Worm (Caenorhabditis elegans) whole organism, young adult: ENCODE measurements around the gene pan-1.
A peak's percentile ranks its signal among the peaks of the same experiment; 100 is the strongest.

Source experiments
- B0035.1 ChIP-seq: sonication (generic microtip); optimal IDR thresholded peaks from 2 replicates; lab custom pipeline; 2016; ENCODE audit warnings: missing genetic modification characterization, mild to moderate bottlenecking, missing compliant biosample characterization, missing genotype, missing genetic modification reagents
- B0336.3 ChIP-seq: fragments of 200-800 bp; sonication (Bioruptor generic); IDR thresholded peaks from 2 replicates; pipeline ENCODE4 v1.3.6; 2022; ENCODE audit warnings: missing genetic modification characterization, missing compliant biosample characterization
- D2030.7 ChIP-seq: fragments of 200-800 bp; sonication (Bioruptor generic); IDR thresholded peaks from 2 replicates; pipeline ENCODE4 v1.3.6; 2022; ENCODE audit warnings: missing genetic modification reagents, missing genetic modification characterization, missing compliant biosample characterization
- F57A8.1 ChIP-seq: fragments of 200-800 bp; sonication (Bioruptor generic); optimal IDR thresholded peaks from 2 replicates; lab custom pipeline; 2018; ENCODE audit warnings: mild to moderate bottlenecking, missing genetic modification characterization, moderate library complexity, missing compliant biosample characterization
- K11D2.4 ChIP-seq: fragments of 200-800 bp; sonication (Bioruptor generic); IDR thresholded peaks from 2 replicates; pipeline ENCODE4 v1.3.6; 2022; ENCODE audit warnings: missing genetic modification reagents, missing genetic modification characterization, missing compliant biosample characterization
- T26A5.8 ChIP-seq: sonication (generic microtip); optimal IDR thresholded peaks from 2 replicates; lab custom pipeline; 2016; ENCODE audit warnings: missing genetic modification characterization, missing compliant biosample characterization
- Y67H2A.10 ChIP-seq: fragments of 200-800 bp; sonication (Bioruptor generic); conservative IDR thresholded peaks from 2 replicates; pipeline ENCODE4 v1.3.6; 2022; ENCODE audit warnings: missing genetic modification reagents, missing genetic modification characterization, missing compliant biosample characterization
- Y79H2A.3 ChIP-seq: fragments of 200-800 bp; sonication (Bioruptor generic); conservative IDR thresholded peaks from 2 replicates; pipeline ENCODE4 v1.3.6; 2022; ENCODE audit warnings: missing genetic modification reagents, missing genetic modification characterization, missing compliant biosample characterization
- Y95B8A.8 ChIP-seq: fragments of 200-800 bp; sonication (Bioruptor generic); IDR thresholded peaks from 2 replicates; pipeline ENCODE4 v1.3.6; 2022; ENCODE audit warnings: missing genetic modification reagents, missing genetic modification characterization, missing compliant biosample characterization
- ZK185.1 ChIP-seq: sonication (generic microtip); optimal IDR thresholded peaks from 2 replicates; lab custom pipeline; 2016; ENCODE audit warnings: mild to moderate bottlenecking, missing genetic modification characterization, missing compliant biosample characterization; ENCODE audit not compliant: poor library complexity, severe bottlenecking
- ama-1 ChIP-seq, 3 experiments: fragments of 150-350 bp in 1 of 3; sonication (generic microtip) in 2 of 3; optimal IDR thresholded peaks; 2 replicates each; lab custom pipeline; 2014 to 2018; ENCODE audit warnings: missing biosample characterization in 2 of 3, missing genetic modification characterization in 2 of 3, missing genetic modification reagents in 2 of 3
- ccch-3 ChIP-seq: fragments of 200-800 bp; sonication (Bioruptor generic); optimal IDR thresholded peaks from 2 replicates; lab custom pipeline; 2018; ENCODE audit warnings: mild to moderate bottlenecking, missing genetic modification characterization, missing compliant biosample characterization
- ceh-79 ChIP-seq: sonication (generic microtip); optimal IDR thresholded peaks from 2 replicates; lab custom pipeline; 2017; ENCODE audit warnings: mild to moderate bottlenecking, missing genetic modification characterization, missing compliant biosample characterization
- die-1 ChIP-seq: sonication (generic microtip); optimal IDR thresholded peaks from 2 replicates; lab custom pipeline; 2016; ENCODE audit warnings: missing genotype, mild to moderate bottlenecking, missing genetic modification characterization, missing compliant biosample characterization
- dpl-1 ChIP-seq: fragments of 150-350 bp; optimal IDR thresholded peaks from 2 replicates; lab custom pipeline; 2014; ENCODE audit warnings: missing biosample characterization, missing genetic modification reagents, missing genetic modification characterization
- fkh-3 ChIP-seq: sonication (generic microtip); optimal IDR thresholded peaks from 2 replicates; lab custom pipeline; 2016; ENCODE audit warnings: mild to moderate bottlenecking, missing genetic modification characterization, missing compliant biosample characterization
- hmg-1.2 ChIP-seq: fragments of 200-800 bp; sonication (Bioruptor generic); IDR thresholded peaks from 2 replicates; pipeline ENCODE4 v1.3.6; 2022; ENCODE audit warnings: missing genetic modification reagents, missing genetic modification characterization, missing compliant biosample characterization
- let-526 ChIP-seq: fragments of 200-800 bp; sonication (Bioruptor generic); IDR thresholded peaks from 2 replicates; pipeline ENCODE4 v1.3.6; 2022; ENCODE audit warnings: missing genetic modification reagents, missing genetic modification characterization, missing compliant biosample characterization
- let-607 ChIP-seq, 2 experiments: fragments of 200-800 bp in 1 of 2; sonication (Bioruptor generic) in 1 of 2; sonication (generic microtip) in 1 of 2; optimal IDR thresholded peaks; 2 replicates each; lab custom pipeline; 2016 to 2018; ENCODE audit warnings: mild to moderate bottlenecking in 2 of 2, missing compliant biosample characterization in 2 of 2, missing genetic modification characterization in 2 of 2, moderate library complexity in 2 of 2, missing genotype in 1 of 2
- lin-54 ChIP-seq: fragments of 200-800 bp; sonication (Bioruptor generic); optimal IDR thresholded peaks from 2 replicates; lab custom pipeline; 2018; ENCODE audit warnings: mild to moderate bottlenecking, missing genetic modification characterization, missing compliant biosample characterization
- madf-6 ChIP-seq: fragments of 200-800 bp; sonication (Bioruptor generic); IDR thresholded peaks from 2 replicates; pipeline ENCODE4 v1.3.6; 2022; ENCODE audit warnings: missing genetic modification reagents, missing genetic modification characterization, missing compliant biosample characterization
- madf-8 ChIP-seq: fragments of 200-800 bp; sonication (Bioruptor generic); conservative IDR thresholded peaks from 2 replicates; pipeline ENCODE4 v1.3.6; 2022; ENCODE audit warnings: missing genetic modification reagents, missing genetic modification characterization, missing compliant biosample characterization
- mxl-1 ChIP-seq: sonication (generic microtip); optimal IDR thresholded peaks from 2 replicates; lab custom pipeline; 2016; ENCODE audit warnings: missing genetic modification characterization, missing compliant biosample characterization
- nhr-80 ChIP-seq: sonication (generic microtip); optimal IDR thresholded peaks from 2 replicates; lab custom pipeline; 2016; ENCODE audit warnings: missing genetic modification characterization, missing compliant biosample characterization
- rec-8 ChIP-seq, 2 experiments: sonication (generic microtip); optimal IDR thresholded peaks; 2 replicates each; lab custom pipeline; 2016; ENCODE audit warnings: mild to moderate bottlenecking in 2 of 2, missing genetic modification characterization in 2 of 2, missing genetic modification reagents in 2 of 2, missing genotype in 2 of 2, missing biosample characterization in 1 of 2, missing compliant biosample characterization in 1 of 2, moderate library complexity in 1 of 2
- repo-1 ChIP-seq: sonication (generic microtip); optimal IDR thresholded peaks from 2 replicates; lab custom pipeline; 2017; ENCODE audit warnings: mild to moderate bottlenecking, missing genetic modification characterization, missing compliant biosample characterization
- rpc-1 ChIP-seq, 2 experiments: fragments of 150-350 bp in 1 of 2; sonication (generic microtip) in 1 of 2; optimal IDR thresholded peaks; 2 replicates each; lab custom pipeline; 2014 to 2018; ENCODE audit warnings: missing biosample characterization in 1 of 2, missing genetic modification characterization in 1 of 2, missing genetic modification reagents in 1 of 2, missing genotype in 1 of 2
- snpc-1.1 ChIP-seq: sonication (generic microtip); optimal IDR thresholded peaks from 2 replicates; lab custom pipeline; 2017; ENCODE audit warnings: missing genetic modification characterization, mild to moderate bottlenecking, missing compliant biosample characterization, antibody characterized with exemption, moderate library complexity, missing genotype, missing genetic modification reagents; ENCODE audit not compliant: insufficient read depth
- snpc-1.3 ChIP-seq: sonication (generic microtip); optimal IDR thresholded peaks from 2 replicates; lab custom pipeline; 2017; ENCODE audit warnings: missing genetic modification characterization, mild to moderate bottlenecking, missing compliant biosample characterization, antibody characterized with exemption, moderate library complexity, missing genotype, missing genetic modification reagents; ENCODE audit not compliant: insufficient read depth
- snpc-3.4 ChIP-seq: sonication (generic microtip); optimal IDR thresholded peaks from 2 replicates; lab custom pipeline; 2017; ENCODE audit warnings: missing genetic modification characterization, mild to moderate bottlenecking, missing compliant biosample characterization, antibody characterized with exemption, moderate library complexity, missing genotype, missing genetic modification reagents
- snpc-4 ChIP-seq, 5 experiments: fragments of 150-350 bp in 1 of 5; sonication (generic microtip) in 4 of 5; optimal IDR thresholded peaks; 2 replicates each; lab custom pipeline; 2014 to 2018; ENCODE audit warnings: missing genetic modification characterization in 5 of 5, missing biosample characterization in 3 of 5, antibody characterized with exemption in 2 of 5, mild to moderate bottlenecking in 2 of 5, missing compliant biosample characterization in 2 of 5, missing genotype in 2 of 5, moderate library complexity in 2 of 5, missing genetic modification reagents in 1 of 5
- unc-62 ChIP-seq: fragments of 150-350 bp; optimal IDR thresholded peaks from 2 replicates; lab custom pipeline; 2014; ENCODE audit warnings: missing biosample characterization, missing genetic modification reagents, missing genetic modification characterization
- ztf-18 ChIP-seq: sonication (generic microtip); optimal IDR thresholded peaks from 2 replicates; lab custom pipeline; 2016; ENCODE audit warnings: missing genotype, mild to moderate bottlenecking, missing genetic modification characterization, missing compliant biosample characterization

pan-1 gene

DNA sequence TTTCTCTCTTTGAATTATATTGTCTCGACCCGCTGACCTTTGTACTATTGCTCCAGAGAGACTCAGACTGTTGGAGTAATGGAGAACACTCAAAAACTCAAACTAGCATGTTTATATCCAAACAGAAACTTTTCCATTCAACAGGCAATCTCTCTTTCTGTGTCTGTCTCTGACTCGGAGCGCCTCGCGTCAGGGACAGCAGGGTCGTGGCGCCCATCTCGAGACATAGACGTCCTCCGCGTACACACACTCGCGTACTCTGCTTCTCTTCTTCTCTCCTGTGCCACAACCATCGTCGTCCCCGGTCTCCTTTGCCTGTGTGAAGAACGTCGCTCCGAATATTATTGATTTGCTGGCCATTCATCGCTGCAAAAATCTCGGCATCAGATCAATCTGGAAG is 10.6 kb upstream of the pan-1 start (continued):
- TF ChIP-seq Y67H2A.10 (GFP tag; lab: Robert Waterston, UW) (no peak), die-1 (peak; percentile 6), let-607 (tag; optimal IDR thresholded peaks at IDR 0.05; lab: Kevin White, UChicago) (peak; percentile 2 to 30), madf-8 (GFP tag; lab: Robert Waterston, UW) (no peak), hmg-1.2 (GFP tag; lab: Robert Waterston, UW) (peak; percentile 68; the same call in 1 of the 2 replicates), B0035.1 (tag; lab: Kevin White, UChicago) (no peak), snpc-3.4 (tag; lab: Kevin White, UChicago) (no peak), snpc-1.1 (tag; lab: Kevin White, UChicago) (no peak), rpc-1 (optimal IDR thresholded peaks at IDR 0.05; lab: Kevin White, UChicago) (no peak), rpc-1 (tag; optimal IDR thresholded peaks at IDR 0.05; lab: Kevin White, UChicago) (no peak), let-526 (GFP tag; lab: Robert Waterston, UW) (no peak), ztf-18 (peak; percentile 47), snpc-4 (GFP tag; optimal IDR thresholded peaks at IDR 0.05; lab: Kevin White, UChicago) (no peak), snpc-4 (tag; optimal IDR thresholded peaks at IDR 0.05; lab: Kevin White, UChicago) (peak in 3 of 4 experiments; percentile 12 to 55 (median 45)), repo-1 (tag; lab: Kevin White, UChicago) (no peak), fkh-3 (no peak), F57A8.1 (no peak), Y79H2A.3 (GFP tag; lab: Robert Waterston, UW) (no peak), Y95B8A.8 (GFP tag; lab: Robert Waterston, UW) (no peak), snpc-1.3 (no peak), unc-62 (GFP tag; lab: Kevin White, UChicago) (no peak), lin-54 (peak; percentile 40), K11D2.4 (no peak), D2030.7 (no peak), ccch-3 (GFP tag; lab: Kevin White, UChicago) (no peak), B0336.3 (peak; percentile 45; the same call in 1 of the 2 replicates), mxl-1 (tag; lab: Kevin White, UChicago) (no peak), T26A5.8 (tag; lab: Kevin White, UChicago) (no peak)

DNA sequence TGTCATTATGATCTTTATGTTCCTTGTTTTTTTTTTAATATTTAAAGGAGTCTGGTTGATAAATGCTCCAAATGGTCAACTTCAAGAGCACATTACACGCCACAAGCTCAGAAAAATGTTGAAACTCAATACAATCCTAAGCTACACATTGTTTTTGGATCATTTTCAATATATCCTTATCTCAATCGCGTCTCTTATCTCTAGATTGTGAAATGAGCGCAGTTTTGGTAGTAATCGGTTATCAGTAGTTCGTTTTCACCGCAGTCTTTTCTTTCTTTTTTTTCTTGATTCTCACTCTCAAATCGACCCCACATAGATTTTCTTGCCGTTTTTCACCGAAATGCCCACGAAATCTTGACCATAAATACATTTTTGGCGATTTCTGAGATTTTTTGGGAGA is 9.7 kb upstream of the pan-1 start:
- TF ChIP-seq madf-6 (GFP tag; lab: Robert Waterston, UW) (0 out of 2 replicates have a peak, but pooled peaks have one; percentile 23), nhr-80 (tag; lab: Kevin White, UChicago) (peak; percentile 40), dpl-1 (GFP tag; lab: Kevin White, UChicago) (no peak), Y79H2A.3 (GFP tag; lab: Robert Waterston, UW) (no peak)

DNA sequence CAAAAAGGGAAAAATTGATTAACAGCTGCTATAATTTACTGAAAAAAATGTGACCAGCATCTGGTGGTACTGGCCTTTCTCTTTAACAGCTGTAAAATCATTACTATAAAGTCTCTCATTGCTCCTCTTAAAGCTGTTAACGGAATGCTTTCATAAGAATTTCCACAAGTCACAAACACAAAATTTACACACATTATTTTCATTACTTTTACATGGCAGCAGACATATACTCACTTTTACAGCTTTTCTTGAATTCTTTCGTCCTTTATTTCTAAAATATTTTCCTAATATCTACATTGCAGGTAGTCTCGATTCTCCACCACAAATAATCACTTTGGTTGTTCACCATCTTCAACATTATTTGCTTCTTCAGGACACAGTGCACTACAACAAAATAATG is 9.2 kb upstream of the pan-1 start, which contains the start of gene imph-1:
TSS of gene imph-1 (plus strand) at position 301 of the 400 bp plus-strand sequence.
- TF ChIP-seq rec-8 (tag; optimal IDR thresholded peaks at IDR 0.05; lab: Kevin White, UChicago): no peak
- TF ChIP-seq fkh-3: no peak
- TF ChIP-seq ZK185.1 (tag; lab: Kevin White, UChicago): no peak
- TF ChIP-seq ceh-79 (tag; lab: Kevin White, UChicago): no peak
- TF ChIP-seq ama-1 (optimal IDR thresholded peaks at IDR 0.05; lab: Kevin White, UChicago): no peak
- TF ChIP-seq ama-1 (GFP tag; optimal IDR thresholded peaks at IDR 0.05; lab: Kevin White, UChicago): no peak
- no peak for TF ChIP-seq hmg-1.2 (GFP tag; lab: Robert Waterston, UW)
